Fruit fly (Drosophila melanogaster) whole organism, wandering third instar larva: ENCODE measurements around the gene aru.
A peak's percentile ranks its signal among the peaks of the same experiment; 100 is the strongest.

Experiments
- Abd-B ChIP-seq: fragments of >200 bp; optimal IDR thresholded peaks from 2 replicates; lab custom pipeline; 2017; ENCODE audit warnings: missing biosample characterization, missing genetic modification characterization
- CG32264 ChIP-seq: fragments of 200-800 bp; sonication (Bioruptor generic); optimal IDR thresholded peaks from 2 replicates; lab custom pipeline; 2016; ENCODE audit warnings: missing biosample characterization, missing genetic modification characterization
- CG9705 ChIP-seq: fragments of 200-800 bp; sonication (Bioruptor generic); optimal IDR thresholded peaks from 2 replicates; lab custom pipeline; 2018; ENCODE audit warnings: missing biosample characterization, mild to moderate bottlenecking, missing genetic modification characterization
- CrebA ChIP-seq: fragments of 200-800 bp; sonication (Bioruptor generic); optimal IDR thresholded peaks from 2 replicates; lab custom pipeline; 2016; ENCODE audit warnings: missing biosample characterization, mild to moderate bottlenecking, missing genetic modification characterization, borderline replicate concordance
- Dfd ChIP-seq: fragments of >200 bp; optimal IDR thresholded peaks from 2 replicates; lab custom pipeline; 2017; ENCODE audit warnings: missing biosample characterization, missing genetic modification characterization
- Dif ChIP-seq: fragments of 200-275, 200-300 bp; sonication (Bioruptor generic); optimal IDR thresholded peaks from 2 replicates; lab custom pipeline; 2018; ENCODE audit warnings: missing biosample characterization, missing genetic modification characterization; ENCODE audit not compliant: partially characterized antibody
- GATAd ChIP-seq: sonication (Bioruptor generic); optimal IDR thresholded peaks from 2 replicates; lab custom pipeline; 2016; ENCODE audit warnings: missing biosample characterization, missing genetic modification characterization
- HLH106 ChIP-seq: fragments of 200-800 bp; optimal IDR thresholded peaks from 3 replicates; lab custom pipeline; 2019; ENCODE audit warnings: missing biosample characterization, mild to moderate bottlenecking, missing genetic modification characterization, moderate library complexity
- Hnf4 ChIP-seq: fragments of 200-800 bp; sonication (Bioruptor generic); optimal IDR thresholded peaks from 2 replicates; lab custom pipeline; 2016; ENCODE audit warnings: missing biosample characterization, mild to moderate bottlenecking, missing genetic modification characterization
- Hr78 ChIP-seq: fragments of >200 bp; optimal IDR thresholded peaks from 2 replicates; lab custom pipeline; 2017; ENCODE audit warnings: missing biosample characterization, missing genetic modification characterization
- Hr83 ChIP-seq: fragments of 200-300 bp; sonication (Bioruptor generic); optimal IDR thresholded peaks from 2 replicates; lab custom pipeline; 2016; ENCODE audit warnings: missing biosample characterization, mild to moderate bottlenecking, missing genetic modification characterization, moderate library complexity; ENCODE audit not compliant: poor library complexity, severe bottlenecking
- Jra ChIP-seq: sonication (Bioruptor generic); optimal IDR thresholded peaks from 2 replicates; lab custom pipeline; 2016; ENCODE audit warnings: missing biosample characterization, missing genetic modification characterization
- Mio ChIP-seq: sonication (Bioruptor generic); optimal IDR thresholded peaks from 2 replicates; lab custom pipeline; 2016; ENCODE audit warnings: missing biosample characterization, missing genetic modification characterization
- Myc ChIP-seq: fragments of >200 bp; optimal IDR thresholded peaks from 2 replicates; lab custom pipeline; 2017
- N ChIP-seq: fragments of >200 bp; optimal IDR thresholded peaks from 2 replicates; lab custom pipeline; 2018; ENCODE audit warnings: missing biosample characterization, missing external identifiers, missing genetic modification characterization
- OdsH ChIP-seq: fragments of 200-800 bp; sonication (Bioruptor generic); optimal IDR thresholded peaks from 2 replicates; lab custom pipeline; 2016; ENCODE audit warnings: missing biosample characterization, mild to moderate bottlenecking, missing genetic modification characterization
- Rel ChIP-seq, 2 experiments: fragments of 200-800 bp; sonication (Bioruptor generic) in 1 of 2; optimal IDR thresholded peaks; 2 replicates in 1 of 2; 3 replicates in 1 of 2; lab custom pipeline; 2016 to 2019; ENCODE audit warnings: mild to moderate bottlenecking in 2 of 2, missing biosample characterization in 2 of 2, missing genetic modification characterization in 2 of 2, moderate library complexity in 1 of 2
- Sp1 ChIP-seq: fragments of 200-800 bp; sonication (Bioruptor generic); optimal IDR thresholded peaks from 3 replicates; lab custom pipeline; 2019; ENCODE audit warnings: missing biosample characterization, mild to moderate bottlenecking, missing genetic modification characterization, moderate library complexity
- Vsx2 ChIP-seq: fragments of 200-300, 225-300 bp; sonication (Bioruptor generic); optimal IDR thresholded peaks from 2 replicates; lab custom pipeline; 2018; ENCODE audit warnings: missing biosample characterization, missing genetic modification characterization; ENCODE audit not compliant: partially characterized antibody
- br ChIP-seq: fragments of 200-800 bp; sonication (Bioruptor generic); optimal IDR thresholded peaks from 2 replicates; lab custom pipeline; 2016; ENCODE audit warnings: missing biosample characterization, missing genetic modification characterization
- brk ChIP-seq: fragments of 200-800 bp; sonication (Bioruptor generic); optimal IDR thresholded peaks from 2 replicates; lab custom pipeline; 2016; ENCODE audit warnings: missing biosample characterization, mild to moderate bottlenecking, missing genetic modification characterization
- dl ChIP-seq, 2 experiments: fragments of 175-275, 200-275 bp in 1 of 2; fragments of 200-275 bp in 1 of 2; sonication (Bioruptor generic); optimal IDR thresholded peaks; lab custom pipeline; 2018; ENCODE audit warnings: mild to moderate bottlenecking in 2 of 2, missing biosample characterization in 2 of 2, missing genetic modification characterization in 2 of 2, moderate library complexity in 2 of 2; ENCODE audit not compliant: partially characterized antibody in 2 of 2, insufficient read depth in 1 of 2
- dmrt93B ChIP-seq: fragments of 200-800 bp; sonication (Bioruptor generic); optimal IDR thresholded peaks from 2 replicates; lab custom pipeline; 2018; ENCODE audit warnings: missing biosample characterization, mild to moderate bottlenecking, missing genetic modification characterization
- dsf ChIP-seq: sonication (Bioruptor generic); optimal IDR thresholded peaks from 2 replicates; lab custom pipeline; 2016; ENCODE audit warnings: missing biosample characterization, missing genetic modification characterization, borderline replicate concordance
- ey ChIP-seq: fragments of 200-800 bp; sonication (Bioruptor generic); optimal IDR thresholded peaks from 2 replicates; lab custom pipeline; 2016; ENCODE audit warnings: missing biosample characterization, missing genetic modification characterization
- foxo ChIP-seq, 2 experiments: fragments of 200-800 bp; sonication (Bioruptor generic); optimal IDR thresholded peaks; 2 replicates in 1 of 2; 3 replicates in 1 of 2; lab custom pipeline; 2016 to 2017; ENCODE audit warnings: missing biosample characterization in 2 of 2, missing genetic modification characterization in 2 of 2
- fru ChIP-seq: fragments of 200-800 bp; sonication (Bioruptor generic); optimal IDR thresholded peaks from 3 replicates; lab custom pipeline; 2016; ENCODE audit warnings: missing biosample characterization, mild to moderate bottlenecking, missing genetic modification characterization
- h ChIP-seq: fragments of 200-800 bp; sonication (Bioruptor generic); optimal IDR thresholded peaks from 3 replicates; lab custom pipeline; 2016; ENCODE audit warnings: missing biosample characterization, mild to moderate bottlenecking, missing genetic modification characterization
- jim ChIP-seq: fragments of 175-275, 200-325 bp; sonication (Bioruptor generic); optimal IDR thresholded peaks from 2 replicates; lab custom pipeline; 2016; ENCODE audit warnings: missing biosample characterization, mild to moderate bottlenecking, missing genetic modification characterization
- lola ChIP-seq: fragments of >200 bp; optimal IDR thresholded peaks from 2 replicates; lab custom pipeline; 2017; ENCODE audit warnings: missing biosample characterization, missing genetic modification characterization
- pan ChIP-seq: fragments of >200 bp; optimal IDR thresholded peaks from 2 replicates; lab custom pipeline; 2017
- psq ChIP-seq: fragments of 200-800 bp; sonication (Bioruptor generic); optimal IDR thresholded peaks from 3 replicates; lab custom pipeline; 2017; ENCODE audit warnings: missing biosample characterization, mild to moderate bottlenecking, missing genetic modification characterization, moderate library complexity
- rgr ChIP-seq: fragments of 200-800 bp; sonication (Bioruptor generic); optimal IDR thresholded peaks from 3 replicates; lab custom pipeline; 2016; ENCODE audit warnings: missing biosample characterization, mild to moderate bottlenecking, missing genetic modification characterization
- sage ChIP-seq: fragments of 200-800 bp; sonication (Bioruptor generic); optimal IDR thresholded peaks from 2 replicates; lab custom pipeline; 2016; ENCODE audit warnings: missing biosample characterization, mild to moderate bottlenecking, missing genetic modification characterization
- sv ChIP-seq: fragments of 200-800 bp; sonication (Bioruptor generic); optimal IDR thresholded peaks from 3 replicates; lab custom pipeline; 2016; ENCODE audit warnings: missing biosample characterization, missing genetic modification characterization
- tai ChIP-seq: sonication (Bioruptor generic); optimal IDR thresholded peaks from 2 replicates; lab custom pipeline; 2016; ENCODE audit warnings: missing biosample characterization, missing genetic modification characterization
- usp ChIP-seq: fragments of >200 bp; optimal IDR thresholded peaks from 2 replicates; lab custom pipeline; 2017; ENCODE audit warnings: missing biosample characterization, missing genetic modification characterization
- woc ChIP-seq: sonication (Bioruptor generic); optimal IDR thresholded peaks from 2 replicates; lab custom pipeline; 2016; ENCODE audit warnings: missing biosample characterization, mild to moderate bottlenecking, missing genetic modification characterization

Gene aru

dm6 chr2L:843301-843700 lies 24.9 kb downstream of the aru start (continued):
- TF ChIP-seq fru (GFP tag; lab: Kevin White, UChicago) (peak; percentile 9), Rel (GFP tag; optimal IDR thresholded peaks at IDR 0.05; lab: Kevin White, UChicago) (no peak), Rel (tag; optimal IDR thresholded peaks at IDR 0.05; lab: Kevin White, UChicago) (no peak), Jra (no peak), HLH106 (tag; lab: Kevin White, UChicago) (peak; percentile 13)

- TF ChIP-seq Dfd (GFP tag; lab: Kevin White, UChicago) = no peak
- TF ChIP-seq Rel (GFP tag; optimal IDR thresholded peaks at IDR 0.05; lab: Kevin White, UChicago) = no peak
- TF ChIP-seq Rel (tag; optimal IDR thresholded peaks at IDR 0.05; lab: Kevin White, UChicago) = peak; percentile 64
Measured at dm6 chr2L:842873-843272, 25.3 kb downstream of the aru start.

dm6 chr2L:841708-842107 lies 26.4 kb downstream of the aru start:
- TF ChIP-seq Myc (lab: Kevin White, UChicago) (no peak), Dif (GFP tag; lab: Kevin White, UChicago) (no peak), h (GFP tag; lab: Kevin White, UChicago) (peak; percentile 97), usp (GFP tag; lab: Kevin White, UChicago) (no peak), CG32264 (GFP tag; lab: Kevin White, UChicago) (peak; percentile 87), br (GFP tag; lab: Kevin White, UChicago) (peak; percentile 97), sage (GFP tag; lab: Kevin White, UChicago) (peak; percentile 91), OdsH (GFP tag; lab: Kevin White, UChicago) (peak; percentile 96), ey (GFP tag; lab: Kevin White, UChicago) (peak; percentile 93), dsf (GFP tag; lab: Kevin White, UChicago) (peak; percentile 80), N (no peak), pan (lab: Kevin White, UChicago) (no peak), Hnf4 (GFP tag; lab: Kevin White, UChicago) (peak; percentile 97), Hr83 (GFP tag; lab: Kevin White, UChicago) (peak; percentile 76), jim (GFP tag; lab: Kevin White, UChicago) (no peak), sv (GFP tag; lab: Kevin White, UChicago) (peak; percentile 64), Abd-B (GFP tag; lab: Kevin White, UChicago) (no peak), Mio (peak; percentile 87), Hr78 (GFP tag; lab: Kevin White, UChicago) (no peak), woc (peak; percentile 86), fru (GFP tag; lab: Kevin White, UChicago) (peak; percentile 95), foxo (GFP tag; optimal IDR thresholded peaks at IDR 0.05; lab: Kevin White, UChicago) (peak; percentile 57 to 96), brk (GFP tag; lab: Kevin White, UChicago) (peak; percentile 86), dl (GFP tag; optimal IDR thresholded peaks at IDR 0.05; lab: Kevin White, UChicago; ENCODE audit: insufficient read depth in 1 of 2, partially characterized antibody in 2 of 2) (no peak), CrebA (GFP tag; lab: Kevin White, UChicago) (no peak), lola (no peak), dmrt93B (GFP tag; lab: Kevin White, UChicago) (peak; percentile 91), GATAd (peak; percentile 85), Dfd (GFP tag; lab: Kevin White, UChicago) (no peak), Vsx2 (GFP tag; lab: Kevin White, UChicago) (no peak), tai (peak; percentile 95), CG9705 (GFP tag; lab: Kevin White, UChicago) (peak; percentile 94), Jra (peak; percentile 95), rgr (GFP tag; lab: Kevin White, UChicago) (peak; percentile 96), psq (peak; percentile 91), HLH106 (tag; lab: Kevin White, UChicago) (peak; percentile 97), Sp1 (GFP tag; lab: Kevin White, UChicago) (peak; percentile 93), Rel (GFP tag; optimal IDR thresholded peaks at IDR 0.05; lab: Kevin White, UChicago) (peak; percentile 87), Rel (tag; optimal IDR thresholded peaks at IDR 0.05; lab: Kevin White, UChicago) (peak; percentile 86)
